Fruit fly (Drosophila melanogaster) whole organism, embryonic: Measurements from ENCODE around the gene Shmt.
A peak's percentile ranks its signal among the peaks of the same experiment; 100 is the strongest.

ENCODE experiments used
- Awh ChIP-seq: fragments of 200-800 bp; sonication (Bioruptor generic); IDR thresholded peaks from 2 replicates; pipeline ENCODE4, ENCODE4 v1.3.6; 2022; ENCODE audit warnings: missing biosample characterization, missing genetic modification characterization
- BEAF-32 ChIP-seq: fragments of 200-800 bp; sonication (Bioruptor generic); optimal IDR thresholded peaks from 3 replicates; lab custom pipeline; 2017; ENCODE audit warnings: missing biosample characterization, missing genetic modification characterization, mild to moderate bottlenecking, moderate library complexity, missing genetic modification reagents
- CG1024 ChIP-seq: fragments of 200-800 bp; sonication (Bioruptor generic); IDR thresholded peaks from 2 replicates; pipeline ENCODE4 v1.3.6; 2022; ENCODE audit warnings: missing biosample characterization, missing genetic modification characterization
- CG11695 ChIP-seq: fragments of 200-800 bp; sonication (Bioruptor generic); IDR thresholded peaks from 3 replicates; pipeline ENCODE4 v1.3.6; 2022; ENCODE audit warnings: missing biosample characterization, missing genetic modification characterization
- CG12219 ChIP-seq: fragments of 200-800 bp; sonication (Bioruptor generic); optimal IDR thresholded peaks from 3 replicates; lab custom pipeline; 2018; ENCODE audit warnings: missing biosample characterization, mild to moderate bottlenecking, missing genetic modification characterization
- CG12236 ChIP-seq: fragments of 200-800 bp; sonication (Bioruptor generic); optimal IDR thresholded peaks from 2 replicates; lab custom pipeline; 2016; ENCODE audit warnings: missing biosample characterization, missing genetic modification characterization
- CG15269 ChIP-seq: fragments of 200-800 bp; sonication (Bioruptor generic); optimal IDR thresholded peaks from 2 replicates; lab custom pipeline; 2018; ENCODE audit warnings: missing biosample characterization, mild to moderate bottlenecking, missing genetic modification characterization, moderate library complexity
- CG15514 ChIP-seq: fragments of 200-800 bp; sonication (Bioruptor generic); optimal IDR thresholded peaks from 3 replicates; lab custom pipeline; 2017; ENCODE audit warnings: missing biosample characterization, missing genetic modification characterization, mild to moderate bottlenecking, moderate library complexity, missing genetic modification reagents
- CG1647 ChIP-seq: fragments of 200-800 bp; sonication (Bioruptor generic); optimal IDR thresholded peaks from 3 replicates; lab custom pipeline; 2016; ENCODE audit warnings: missing biosample characterization, missing genetic modification characterization
- CG17612 ChIP-seq: fragments of 200-800 bp; sonication (Bioruptor generic); IDR thresholded peaks from 2 replicates; pipeline ENCODE4 v1.3.6; 2022; ENCODE audit warnings: missing biosample characterization, missing genetic modification characterization
- CG2129 ChIP-seq: fragments of 200-800 bp; sonication (Bioruptor generic); IDR thresholded peaks from 2 replicates; pipeline ENCODE4 v1.3.6; 2022; ENCODE audit warnings: missing biosample characterization, missing genetic modification characterization; ENCODE audit not compliant: partially characterized antibody
- CG2202 ChIP-seq: fragments of 200-800 bp; sonication (Bioruptor generic); optimal IDR thresholded peaks from 2 replicates; lab custom pipeline; 2018; ENCODE audit warnings: missing biosample characterization, mild to moderate bottlenecking, missing genetic modification characterization
- CG3847 ChIP-seq: fragments of 200-800 bp; sonication (Bioruptor generic); IDR thresholded peaks from 2 replicates; pipeline ENCODE4 v1.3.6; 2022; ENCODE audit warnings: missing biosample characterization, missing genetic modification characterization
- CG6854 ChIP-seq: fragments of 200-800 bp; sonication (Bioruptor generic); optimal IDR thresholded peaks from 3 replicates; lab custom pipeline; 2017; ENCODE audit warnings: missing biosample characterization, mild to moderate bottlenecking, missing genetic modification characterization
- CG7987 ChIP-seq: fragments of 200-800 bp; sonication (Bioruptor generic); optimal IDR thresholded peaks from 2 replicates; lab custom pipeline; 2018; ENCODE audit warnings: missing biosample characterization, mild to moderate bottlenecking, missing genetic modification characterization, moderate library complexity
- CG8290 ChIP-seq, 3 experiments: fragments of 200-800 bp; sonication (Bioruptor generic); optimal IDR thresholded peaks; 2 replicates each; lab custom pipeline; 2016 to 2019; ENCODE audit warnings: missing biosample characterization in 3 of 3, missing genetic modification characterization in 3 of 3, mild to moderate bottlenecking in 2 of 3, moderate library complexity in 1 of 3
- CG9437 ChIP-seq: fragments of 200-800 bp; sonication (Bioruptor generic); optimal IDR thresholded peaks from 2 replicates; lab custom pipeline; 2018; ENCODE audit warnings: missing biosample characterization, mild to moderate bottlenecking, missing genetic modification characterization
- Chrac-16 ChIP-seq: fragments of 200-800 bp; sonication (Bioruptor generic); optimal IDR thresholded peaks from 3 replicates; lab custom pipeline; 2016; ENCODE audit warnings: missing biosample characterization, missing genetic modification characterization
- Dp ChIP-seq: fragments of 200-800 bp; sonication (Bioruptor generic); optimal IDR thresholded peaks from 2 replicates; lab custom pipeline; 2018; ENCODE audit warnings: missing biosample characterization, mild to moderate bottlenecking, missing genetic modification characterization, moderate library complexity
- Dref ChIP-seq: fragments of 200-800 bp; sonication (Bioruptor generic); IDR thresholded peaks from 2 replicates; pipeline ENCODE4 v1.3.6; 2022; ENCODE audit warnings: missing biosample characterization, missing genetic modification characterization
- Ets97D ChIP-seq: fragments of 200-800 bp; sonication (Bioruptor generic); optimal IDR thresholded peaks from 3 replicates; lab custom pipeline; 2016; ENCODE audit warnings: missing biosample characterization, missing genetic modification characterization
- Fer1 ChIP-seq: fragments of 200-800 bp; sonication (Bioruptor generic); optimal IDR thresholded peaks from 2 replicates; lab custom pipeline; 2017; ENCODE audit warnings: missing biosample characterization, mild to moderate bottlenecking, missing genetic modification characterization
- Jarid2 ChIP-seq: fragments of 200-800 bp; sonication (Bioruptor generic); optimal IDR thresholded peaks from 3 replicates; lab custom pipeline; 2017; ENCODE audit warnings: mild to moderate bottlenecking, missing biosample characterization, missing genetic modification reagents, missing genetic modification characterization
- MBD-R2 ChIP-seq: fragments of 200-800 bp; sonication (Bioruptor generic); IDR thresholded peaks from 2 replicates; pipeline ENCODE4 v1.3.6; 2022; ENCODE audit warnings: missing biosample characterization, missing genetic modification characterization
- NC2β ChIP-seq: fragments of 200-800 bp; sonication (Bioruptor generic); optimal IDR thresholded peaks from 2 replicates; lab custom pipeline; 2016; ENCODE audit warnings: missing biosample characterization, missing genetic modification characterization
- Nf-YB ChIP-seq: fragments of 200-800 bp; sonication (Bioruptor generic); optimal IDR thresholded peaks from 3 replicates; lab custom pipeline; 2019; ENCODE audit warnings: missing biosample characterization, mild to moderate bottlenecking, missing genetic modification characterization, moderate library complexity
- Nf-YC ChIP-seq: fragments of 200-800 bp; optimal IDR thresholded peaks from 3 replicates; lab custom pipeline; 2019; ENCODE audit warnings: missing biosample characterization, mild to moderate bottlenecking, missing genetic modification characterization, moderate library complexity
- Pdp1 ChIP-seq, 2 experiments: fragments of 200-800 bp; sonication (Bioruptor generic); optimal IDR thresholded peaks; 3 replicates each; lab custom pipeline; 2016; ENCODE audit warnings: missing biosample characterization in 2 of 2, missing genetic modification characterization in 2 of 2, mild to moderate bottlenecking in 1 of 2, moderate library complexity in 1 of 2
- Spps ChIP-seq: fragments of 200-800 bp; sonication (Bioruptor generic); optimal IDR thresholded peaks from 2 replicates; lab custom pipeline; 2018; ENCODE audit warnings: missing biosample characterization, mild to moderate bottlenecking, missing genetic modification characterization
- TFAM ChIP-seq: fragments of 200-800 bp; sonication (Bioruptor generic); optimal IDR thresholded peaks from 2 replicates; lab custom pipeline; 2017; ENCODE audit warnings: missing biosample characterization, missing genetic modification characterization, inconsistent platforms
- Trl ChIP-seq, 3 experiments: fragments of >200 bp in 2 of 3; fragments of 200-800 bp in 1 of 3; sonication (Bioruptor generic) in 1 of 3; optimal IDR thresholded peaks; 2 replicates in 1 of 3; 3 replicates in 2 of 3; lab custom pipeline; 2016 to 2017; ENCODE audit warnings: missing biosample characterization in 1 of 3, missing genetic modification characterization in 1 of 3
- Usf ChIP-seq: fragments of 200-800 bp; sonication (Bioruptor generic); optimal IDR thresholded peaks from 2 replicates; lab custom pipeline; 2017; ENCODE audit warnings: missing genotype, missing biosample characterization, missing genetic modification characterization
- aop ChIP-seq: fragments of 200-800 bp; sonication (Bioruptor generic); IDR thresholded peaks from 2 replicates; pipeline ENCODE4 v1.3.6; 2022; ENCODE audit warnings: missing biosample characterization, missing genetic modification characterization
- bbx ChIP-seq: fragments of 200-800 bp; sonication (Bioruptor generic); IDR thresholded peaks from 2 replicates; pipeline ENCODE4 v1.3.6; 2022; ENCODE audit warnings: missing biosample characterization, missing genetic modification characterization; ENCODE audit not compliant: partially characterized antibody
- caup ChIP-seq: fragments of 200-800 bp; sonication (Bioruptor generic); optimal IDR thresholded peaks from 3 replicates; lab custom pipeline; 2017; ENCODE audit warnings: missing biosample characterization, mild to moderate bottlenecking, missing genetic modification characterization, moderate library complexity; ENCODE audit not compliant: severe bottlenecking
- cg ChIP-seq: fragments of 200-800 bp; sonication (Bioruptor generic); optimal IDR thresholded peaks from 3 replicates; lab custom pipeline; 2019; ENCODE audit warnings: missing biosample characterization, mild to moderate bottlenecking, missing genetic modification characterization, moderate library complexity
- danr ChIP-seq: fragments of 200-800 bp; sonication (Bioruptor generic); IDR thresholded peaks from 2 replicates; pipeline ENCODE4 v1.3.6; 2022; ENCODE audit warnings: missing biosample characterization, missing genetic modification characterization
- dm ChIP-seq: fragments of 200-800 bp; sonication (Bioruptor generic); optimal IDR thresholded peaks from 3 replicates; lab custom pipeline; 2016; ENCODE audit warnings: missing biosample characterization, missing genetic modification characterization
- ftz-f1 ChIP-seq: fragments of 200-800 bp; sonication (Bioruptor generic); optimal IDR thresholded peaks from 2 replicates; lab custom pipeline; 2016; ENCODE audit warnings: missing biosample characterization, missing genetic modification characterization
- gce ChIP-seq: fragments of 200-800 bp; sonication (Bioruptor generic); IDR thresholded peaks from 3 replicates; pipeline ENCODE4 v1.3.6; 2022; ENCODE audit warnings: missing biosample characterization, missing genetic modification characterization
- gcm ChIP-seq: fragments of 200-800 bp; sonication (Bioruptor generic); optimal IDR thresholded peaks from 2 replicates; lab custom pipeline; 2019; ENCODE audit warnings: missing biosample characterization, mild to moderate bottlenecking, missing genetic modification characterization, moderate library complexity
- kah ChIP-seq: fragments of 200-800 bp; sonication (Bioruptor generic); optimal IDR thresholded peaks from 2 replicates; lab custom pipeline; 2018; ENCODE audit warnings: missing biosample characterization, mild to moderate bottlenecking, missing genetic modification characterization
- lab ChIP-seq: fragments of 200-800 bp; sonication (Bioruptor generic); optimal IDR thresholded peaks from 3 replicates; lab custom pipeline; 2017; ENCODE audit warnings: missing biosample characterization, missing genetic modification characterization, mild to moderate bottlenecking, moderate library complexity, missing genetic modification reagents
- pzg ChIP-seq: fragments of 200-800 bp; sonication (Bioruptor generic); optimal IDR thresholded peaks from 3 replicates; lab custom pipeline; 2018; ENCODE audit warnings: missing biosample characterization, mild to moderate bottlenecking, missing genetic modification characterization, moderate library complexity
- sqz ChIP-seq: fragments of 200-800 bp; sonication (Bioruptor generic); optimal IDR thresholded peaks from 3 replicates; lab custom pipeline; 2018; ENCODE audit warnings: missing biosample characterization, mild to moderate bottlenecking, missing genetic modification characterization
- sug ChIP-seq: fragments of 200-800 bp; optimal IDR thresholded peaks from 2 replicates; lab custom pipeline; 2019; ENCODE audit warnings: missing biosample characterization, mild to moderate bottlenecking, missing genetic modification characterization, moderate library complexity
- unpg ChIP-seq: fragments of 200-800 bp; sonication (Bioruptor generic); optimal IDR thresholded peaks from 3 replicates; lab custom pipeline; 2018; ENCODE audit warnings: missing biosample characterization, mild to moderate bottlenecking, missing genetic modification characterization, moderate library complexity

Gene Shmt

DNA sequence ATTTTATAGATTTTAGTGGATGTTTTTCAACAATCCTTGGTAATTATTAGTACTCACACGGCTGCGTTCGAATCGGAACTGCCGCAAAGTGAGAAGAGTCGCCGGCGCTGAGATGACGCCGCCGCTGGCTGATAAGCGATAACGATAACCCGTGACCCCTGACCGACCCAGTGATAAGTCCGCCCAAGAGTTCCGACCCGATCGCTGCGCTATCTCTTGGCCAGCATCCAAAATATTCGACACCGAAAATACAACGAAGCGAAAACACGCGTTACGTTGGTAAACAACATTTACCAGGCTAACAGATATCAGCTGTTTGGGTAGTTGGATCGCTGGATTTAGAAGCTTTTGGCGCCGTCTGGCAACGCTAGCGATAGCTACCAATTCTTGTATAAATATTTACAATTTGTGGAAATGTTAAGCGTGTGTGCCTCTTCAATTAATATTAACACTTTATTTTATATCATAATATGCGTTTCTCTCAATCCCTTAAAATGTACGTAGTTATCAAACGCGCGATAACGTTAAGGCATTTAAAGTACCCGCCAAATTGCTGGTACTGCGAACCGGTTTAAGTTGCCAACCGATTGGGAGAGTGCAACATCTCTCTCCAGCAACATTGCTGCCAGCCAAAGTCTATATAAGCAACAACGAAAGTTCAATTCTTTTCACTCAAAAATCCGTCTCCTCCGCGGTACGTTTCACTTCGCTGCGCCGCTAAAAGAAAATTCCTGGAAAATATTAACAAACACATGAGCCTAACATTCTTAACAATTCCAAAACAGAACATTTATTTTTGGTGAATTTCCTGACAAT is at the start of gene Shmt, which contains the start of gene CG3726:
Gene Shmt, minus strand, starts transcription at position 304 of the 816 bp plus-strand sequence.
Gene CG3726, plus strand, starts transcription at position 604 of the 816 bp plus-strand sequence.
- no peak for TF ChIP-seq ftz-f1
- no peak for TF ChIP-seq NC2β (GFP tag; lab: Kevin White, UChicago)
- TF ChIP-seq CG1024 (GFP tag; lab: Robert Waterston, UW) = no peak
- no peak for TF ChIP-seq Dref (GFP tag; lab: Robert Waterston, UW)
- TF ChIP-seq lab (GFP tag; lab: Kevin White, UChicago) = peak; percentile 42
- peak; percentile 21 for TF ChIP-seq CG6854
- TF ChIP-seq Nf-YB = no peak
- TF ChIP-seq MBD-R2 (GFP tag; lab: Robert Waterston, UW) = peak; percentile 22
- TF ChIP-seq CG11695 = no peak
- peak; percentile 24 for TF ChIP-seq pzg (GFP tag; lab: Kevin White, UChicago)
- peak; percentile 19; the same call in 1 of the 2 replicates for TF ChIP-seq bbx
- no peak for TF ChIP-seq kah (GFP tag; lab: Kevin White, UChicago)
- TF ChIP-seq dm (GFP tag; lab: Kevin White, UChicago) = no peak
- TF ChIP-seq unpg (GFP tag; lab: Kevin White, UChicago) = peak; percentile 9
- TF ChIP-seq BEAF-32 (GFP tag; lab: Kevin White, UChicago) = peak; percentile 45
- TF ChIP-seq Awh (GFP tag; lab: Robert Waterston, UW) = no peak
- peak; percentile 87 for TF ChIP-seq Jarid2 (GFP tag; lab: Kevin White, UChicago)
- peak; percentile 37 for TF ChIP-seq sqz
- peak; percentile 8 for TF ChIP-seq CG15269
- peak; percentile 3 for TF ChIP-seq Nf-YC (tag; lab: Kevin White, UChicago)
- peak; percentile 28 for TF ChIP-seq sug (tag; lab: Kevin White, UChicago)
- TF ChIP-seq Trl (optimal IDR thresholded peaks at IDR 0.05; lab: Kevin White, UChicago) = peak; percentile 29 to 30
- TF ChIP-seq Trl (GFP tag; optimal IDR thresholded peaks at IDR 0.05; lab: Kevin White, UChicago) = no peak
- peak; percentile 41; the same call in 1 of the 2 replicates for TF ChIP-seq CG3847 (GFP tag; lab: Robert Waterston, UW)
- TF ChIP-seq Usf = no peak
- TF ChIP-seq danr = no peak
- no peak for TF ChIP-seq CG2129
- TF ChIP-seq CG15514 = peak; percentile 45
- no peak for TF ChIP-seq Ets97D (GFP tag; lab: Kevin White, UChicago)
- peak; percentile 9 for TF ChIP-seq CG7987 (GFP tag; lab: Kevin White, UChicago)
- TF ChIP-seq CG12236 (GFP tag; lab: Kevin White, UChicago) = peak; percentile 26
- no peak for TF ChIP-seq CG17612 (GFP tag; lab: Robert Waterston, UW)
- TF ChIP-seq Chrac-16 (GFP tag; lab: Kevin White, UChicago) = no peak
- TF ChIP-seq aop (GFP tag; lab: Robert Waterston, UW) = no peak
- TF ChIP-seq cg (GFP tag; lab: Kevin White, UChicago) = no peak
- no peak for TF ChIP-seq CG2202 (tag; lab: Kevin White, UChicago)
- TF ChIP-seq CG1647 (GFP tag; lab: Kevin White, UChicago) = no peak
- no peak for TF ChIP-seq gcm (GFP tag; lab: Kevin White, UChicago)
- peak; percentile 10 for TF ChIP-seq CG12219 (GFP tag; lab: Kevin White, UChicago)
- TF ChIP-seq Pdp1 (GFP tag; optimal IDR thresholded peaks at IDR 0.05; lab: Kevin White, UChicago) = peak in 1 of 2 experiments; percentile 13
- TF ChIP-seq Fer1 = peak; percentile 42
- TF ChIP-seq Spps = no peak
- peak; percentile 75 for TF ChIP-seq Dp (GFP tag; lab: Kevin White, UChicago)
- TF ChIP-seq gce = 0 out of 3 replicates have a peak, but pooled peaks have one; percentile 9
- TF ChIP-seq TFAM = no peak
- TF ChIP-seq CG9437 = peak; percentile 81
- TF ChIP-seq caup (GFP tag; lab: Kevin White, UChicago) = peak; percentile 9
- TF ChIP-seq CG8290 (GFP tag; optimal IDR thresholded peaks at IDR 0.05; lab: Kevin White, UChicago) = no peak
- peak in 1 of 2 experiments; percentile 40 for TF ChIP-seq CG8290 (tag; optimal IDR thresholded peaks at IDR 0.05; lab: Kevin White, UChicago)
